Worm (Caenorhabditis elegans) whole organism, early embryonic: Measurements from ENCODE around the gene C27B7.5.

Source experiments
- F13C5.2 ChIP-seq: sonication (generic microtip); optimal IDR thresholded peaks from 2 replicates; lab custom pipeline; 2017; ENCODE audit warnings: mild to moderate bottlenecking, missing genetic modification characterization, inconsistent platforms, missing compliant biosample characterization
- ama-1 ChIP-seq: fragments of 150-350 bp; optimal IDR thresholded peaks from 2 replicates; lab custom pipeline; 2014
- ceh-13 ChIP-seq: fragments of 200-800 bp; sonication (Bioruptor generic); optimal IDR thresholded peaks from 2 replicates; lab custom pipeline; 2018; ENCODE audit warnings: mild to moderate bottlenecking, missing genetic modification characterization, missing compliant biosample characterization
- ceh-36 ChIP-seq: sonication (generic microtip); optimal IDR thresholded peaks from 2 replicates; lab custom pipeline; 2016; ENCODE audit warnings: missing genetic modification characterization, inconsistent platforms, missing compliant biosample characterization
- ets-7 ChIP-seq: sonication (generic microtip); optimal IDR thresholded peaks from 2 replicates; lab custom pipeline; 2016; ENCODE audit warnings: missing genotype, missing genetic modification characterization, missing compliant biosample characterization
- flt-1 ChIP-seq: fragments of 200-800 bp; sonication (Bioruptor generic); IDR thresholded peaks from 2 replicates; pipeline ENCODE4 v1.3.6; 2022; ENCODE audit warnings: missing genetic modification characterization, missing compliant biosample characterization
- hnd-1 ChIP-seq: sonication (generic microtip); optimal IDR thresholded peaks from 2 replicates; lab custom pipeline; 2016; ENCODE audit warnings: missing genetic modification characterization, missing compliant biosample characterization
- pes-1 ChIP-seq: fragments of 200-800 bp; sonication (Bioruptor generic); IDR thresholded peaks from 2 replicates; pipeline ENCODE4 v1.3.6; 2022; ENCODE audit warnings: missing genetic modification reagents, missing genetic modification characterization, missing compliant biosample characterization
- scrt-1 ChIP-seq: fragments of 200-800 bp; sonication (Bioruptor generic); IDR thresholded peaks from 2 replicates; pipeline ENCODE4 v1.3.6; 2022; ENCODE audit warnings: missing genetic modification characterization, missing compliant biosample characterization
- tbx-37 ChIP-seq: fragments of 200-800 bp; sonication (Bioruptor generic); conservative IDR thresholded peaks from 2 replicates; pipeline ENCODE4 v1.3.6; 2022; ENCODE audit warnings: missing genetic modification reagents, missing genetic modification characterization, missing compliant biosample characterization
- tra-4 ChIP-seq: sonication (generic microtip); optimal IDR thresholded peaks from 2 replicates; lab custom pipeline; 2017; ENCODE audit warnings: missing genetic modification characterization, missing compliant biosample characterization

ce11 chrIV:8906164-8906563 lies 4.7 kb downstream of the C27B7.5 start, which contains the start of gene C27B7.6:
- TF ChIP-seq hnd-1, result no peak
- no peak for TF ChIP-seq ceh-13
- no peak for TF ChIP-seq ama-1 (lab: Kevin White, UChicago)
- TF ChIP-seq tra-4 (tag; lab: Kevin White, UChicago), result no peak
- no peak for TF ChIP-seq scrt-1 (GFP tag; lab: Robert Waterston, UW)
- no peak for TF ChIP-seq ets-7 (tag; lab: Kevin White, UChicago)
- TF ChIP-seq F13C5.2 (tag; lab: Kevin White, UChicago), result no peak
- TF ChIP-seq flt-1, result no peak
- no peak for TF ChIP-seq pes-1 (GFP tag; lab: Robert Waterston, UW)
- no peak for TF ChIP-seq ceh-36
- no peak for TF ChIP-seq tbx-37 (GFP tag; lab: Robert Waterston, UW)
